Worm (Caenorhabditis elegans) whole organism, early embryonic: ENCODE measurements around the gene C31B8.1.
"Not testable (repeated sequence)": the region's sequence is repeated elsewhere in the genome, so short reads cannot be mapped to it uniquely, and the experiment has no call there.

Experiments used
- ama-1 ChIP-seq: fragments of 150-350 bp; optimal IDR thresholded peaks from 2 replicates; lab custom pipeline; 2014
- ceh-36 ChIP-seq: sonication (generic microtip); optimal IDR thresholded peaks from 2 replicates; lab custom pipeline; 2016; ENCODE audit warnings: missing genetic modification characterization, inconsistent platforms, missing compliant biosample characterization
- pes-1 ChIP-seq: fragments of 200-800 bp; sonication (Bioruptor generic); IDR thresholded peaks from 2 replicates; pipeline ENCODE4 v1.3.6; 2022; ENCODE audit warnings: missing genetic modification reagents, missing genetic modification characterization, missing compliant biosample characterization

DNA sequence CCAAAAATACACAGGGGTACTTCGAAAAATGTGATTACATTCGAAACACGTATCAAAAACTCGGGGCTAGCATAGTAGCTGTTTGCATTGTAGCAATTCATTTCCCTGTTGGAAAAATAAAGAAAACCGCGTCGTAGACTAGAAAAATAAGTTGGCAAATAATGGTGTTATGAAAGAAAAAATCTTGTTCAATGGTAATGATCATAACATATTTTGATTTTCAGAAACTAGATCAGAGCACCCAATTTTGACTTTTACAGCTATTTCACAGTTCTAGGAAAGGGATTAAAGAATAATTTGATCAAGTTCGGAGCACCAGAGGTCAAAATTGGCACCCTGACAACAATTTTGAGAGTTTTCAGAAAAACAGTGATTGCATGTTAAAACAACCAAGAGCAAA is 24.0 kb downstream of the C31B8.1 start, which contains the start of gene srh-248:
- TF ChIP-seq ama-1 (lab: Kevin White, UChicago); ceh-36; pes-1 (GFP tag; lab: Robert Waterston, UW): not testable (repeated sequence)
